Fruit fly (Drosophila melanogaster) whole organism, adult: ENCODE data around the gene Son.

ENCODE experiments used
- CG11617 ChIP-seq: fragments of 200-800 bp; sonication (Bioruptor generic); optimal IDR thresholded peaks from 2 replicates; lab custom pipeline; 2017; ENCODE audit warnings: mild to moderate bottlenecking, missing biosample characterization, missing genetic modification reagents, missing genetic modification characterization
- CG12768 ChIP-seq: fragments of 200-800 bp; sonication (Bioruptor generic); optimal IDR thresholded peaks from 2 replicates; lab custom pipeline; 2017; ENCODE audit warnings: missing biosample characterization, missing genetic modification characterization, mild to moderate bottlenecking, moderate library complexity, missing genetic modification reagents
- CG14711 ChIP-seq: fragments of 200-800 bp; sonication (Bioruptor generic); optimal IDR thresholded peaks from 2 replicates; lab custom pipeline; 2018; ENCODE audit warnings: missing biosample characterization, mild to moderate bottlenecking, missing genetic modification characterization, moderate library complexity
- CG1620 ChIP-seq: fragments of 200-800 bp; sonication (Bioruptor generic); optimal IDR thresholded peaks from 2 replicates; lab custom pipeline; 2016; ENCODE audit warnings: missing biosample characterization, missing genetic modification characterization
- CG33017 ChIP-seq: fragments of 200-800 bp; sonication (Bioruptor generic); optimal IDR thresholded peaks from 2 replicates; lab custom pipeline; 2018; ENCODE audit warnings: missing biosample characterization, mild to moderate bottlenecking, missing genetic modification characterization, moderate library complexity
- CG5204 ChIP-seq: fragments of 200-800 bp; sonication (Bioruptor generic); optimal IDR thresholded peaks from 2 replicates; lab custom pipeline; 2016; ENCODE audit warnings: missing biosample characterization, missing genetic modification characterization
- CG7045 ChIP-seq: fragments of 200-800 bp; sonication (Bioruptor generic); optimal IDR thresholded peaks from 2 replicates; lab custom pipeline; 2017; ENCODE audit warnings: missing biosample characterization, mild to moderate bottlenecking, missing genetic modification characterization
- CG7101 ChIP-seq: fragments of 200-800 bp; sonication (Bioruptor generic); optimal IDR thresholded peaks from 2 replicates; lab custom pipeline; 2018; ENCODE audit warnings: missing biosample characterization, mild to moderate bottlenecking, missing genetic modification characterization, moderate library complexity
- Clk ChIP-seq: fragments of 200-800 bp; sonication (Bioruptor generic); optimal IDR thresholded peaks from 2 replicates; lab custom pipeline; 2017; ENCODE audit warnings: missing biosample characterization, missing genetic modification characterization
- Crg-1 ChIP-seq: fragments of 200-800 bp; sonication (Bioruptor generic); optimal IDR thresholded peaks from 2 replicates; lab custom pipeline; 2016; ENCODE audit warnings: missing biosample characterization, missing genetic modification characterization
- Hr96 ChIP-seq: fragments of 200-800 bp; sonication (Bioruptor generic); optimal IDR thresholded peaks from 2 replicates; lab custom pipeline; 2016; ENCODE audit warnings: missing biosample characterization, missing genetic modification characterization
- Mnt ChIP-seq: fragments of 200-800 bp; sonication (Bioruptor generic); optimal IDR thresholded peaks from 2 replicates; lab custom pipeline; 2016; ENCODE audit warnings: missing biosample characterization, mild to moderate bottlenecking, missing genetic modification characterization
- bab1 ChIP-seq: fragments of 200-800 bp; sonication (Bioruptor generic); optimal IDR thresholded peaks from 3 replicates; lab custom pipeline; 2019; ENCODE audit warnings: missing biosample characterization, mild to moderate bottlenecking, missing genetic modification characterization, moderate library complexity
- cic ChIP-seq: fragments of 200-800 bp; sonication (Bioruptor generic); optimal IDR thresholded peaks from 2 replicates; lab custom pipeline; 2017; ENCODE audit warnings: missing biosample characterization, mild to moderate bottlenecking, missing genetic modification characterization, moderate library complexity
- cnc ChIP-seq, 2 experiments: fragments of >200 bp; optimal IDR thresholded peaks; 2 replicates each; lab custom pipeline; 2017
- kay ChIP-seq: fragments of 200-800 bp; sonication (Bioruptor generic); peaks from one replicate; lab custom pipeline; 2016; ENCODE audit warnings: missing biosample characterization, missing genetic modification characterization, borderline replicate concordance
- ovo ChIP-seq: fragments of 200-800 bp; sonication (Bioruptor generic); optimal IDR thresholded peaks from 2 replicates; lab custom pipeline; 2016; ENCODE audit warnings: missing biosample characterization, missing genetic modification characterization
- pad ChIP-seq: fragments of 200-800 bp; sonication (Bioruptor generic); optimal IDR thresholded peaks from 3 replicates; lab custom pipeline; 2017; ENCODE audit warnings: missing biosample characterization, missing genetic modification characterization, mild to moderate bottlenecking, moderate library complexity, missing genetic modification reagents
- tj ChIP-seq: fragments of 200-800 bp; sonication (Bioruptor generic); optimal IDR thresholded peaks from 3 replicates; lab custom pipeline; 2017; ENCODE audit warnings: missing biosample characterization, mild to moderate bottlenecking, missing genetic modification characterization, moderate library complexity
- toe ChIP-seq: fragments of 200-800 bp; sonication (Bioruptor generic); optimal IDR thresholded peaks from 2 replicates; lab custom pipeline; 2016; ENCODE audit warnings: missing biosample characterization, missing genetic modification characterization

The Son gene

DNA sequence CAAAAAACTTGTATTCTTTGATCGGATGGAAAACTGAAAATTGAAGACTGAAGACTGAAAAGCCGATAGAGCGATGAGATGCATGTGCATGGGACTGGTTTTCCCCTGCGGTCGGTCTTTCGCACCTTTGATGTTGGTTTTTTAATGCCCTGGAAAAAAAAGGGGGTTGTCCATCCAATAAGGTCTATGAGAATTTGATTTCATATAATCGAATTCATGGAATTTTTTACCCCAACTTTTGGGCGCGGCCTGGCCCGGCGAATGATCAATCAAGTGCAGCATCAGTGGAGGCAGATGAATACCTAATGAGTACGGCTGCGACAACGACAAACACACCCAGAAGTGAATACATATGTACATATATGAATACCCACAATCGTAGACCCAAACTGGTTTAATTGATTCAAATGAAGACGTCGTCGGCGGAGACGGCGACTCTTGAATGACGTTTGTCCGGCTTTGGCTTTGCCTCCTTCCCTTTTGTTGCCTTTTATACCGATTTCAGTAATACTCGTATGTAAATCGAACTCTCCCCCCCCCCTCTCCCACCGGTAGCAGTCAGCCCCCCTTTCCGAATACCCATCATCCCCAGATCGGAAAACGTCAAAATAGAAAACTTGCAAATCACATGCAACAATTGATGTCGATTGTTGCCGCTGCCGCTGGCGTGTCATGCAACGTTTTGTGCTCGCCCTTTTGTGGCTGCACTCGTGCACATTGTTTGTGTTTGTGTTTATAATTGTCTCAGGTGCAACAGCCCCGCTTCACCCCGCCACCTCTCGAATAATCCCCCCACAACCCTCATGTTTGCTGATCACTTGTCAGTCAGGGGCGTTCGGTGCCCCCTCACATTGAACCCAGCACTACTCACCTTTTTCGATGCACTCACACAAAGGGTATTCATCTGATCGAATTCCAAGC is 25.4 kb downstream of the Son start:
- TF ChIP-seq Clk (GFP tag; lab: Kevin White, UChicago) = no peak
- TF ChIP-seq CG11617 = no peak
- no peak for TF ChIP-seq CG7045 (GFP tag; lab: Kevin White, UChicago)
- TF ChIP-seq Hr96 = no peak
- TF ChIP-seq Crg-1 (GFP tag; lab: Kevin White, UChicago) = no peak
- TF ChIP-seq ovo (GFP tag; lab: Kevin White, UChicago) = no peak
- no peak for TF ChIP-seq cic (GFP tag; lab: Kevin White, UChicago)

DNA sequence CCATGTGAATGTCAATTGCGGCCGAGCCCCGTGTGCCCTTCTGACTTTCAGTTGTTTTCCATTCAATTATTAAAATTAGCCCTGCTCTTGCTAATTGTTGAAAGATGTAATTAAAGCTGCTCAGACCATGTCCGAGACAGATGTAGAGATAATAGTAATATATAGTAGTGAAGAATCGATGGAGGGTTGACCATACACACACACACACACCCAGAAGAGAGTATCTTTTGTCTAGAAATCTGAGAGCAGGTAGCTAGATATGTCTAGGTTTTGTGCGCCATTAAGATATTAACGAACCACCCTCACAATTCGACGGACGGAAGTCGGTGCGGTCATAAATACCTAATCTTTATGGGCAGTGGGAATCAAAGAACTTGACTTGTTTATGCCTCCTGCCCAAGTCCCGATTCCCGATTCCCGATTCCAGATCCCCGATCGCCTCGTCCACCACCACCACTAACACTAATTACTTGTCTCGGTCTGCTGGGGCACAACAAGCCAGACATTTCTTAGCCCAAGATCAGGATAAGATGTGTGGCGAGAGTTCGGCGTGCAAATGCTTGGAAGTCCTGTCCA is 26.7 kb downstream of the Son start:
- TF ChIP-seq kay (GFP tag; lab: Kevin White, UChicago) (no peak), cnc (optimal IDR thresholded peaks at IDR 0.05; lab: Kevin White, UChicago) (no peak), Hr96 (no peak), CG33017 (tag; lab: Kevin White, UChicago) (no peak), Crg-1 (GFP tag; lab: Kevin White, UChicago) (no peak), CG14711 (tag; lab: Kevin White, UChicago) (no peak), CG1620 (GFP tag; lab: Kevin White, UChicago) (no peak), CG7045 (GFP tag; lab: Kevin White, UChicago) (no peak), tj (no peak), CG7101 (tag; lab: Kevin White, UChicago) (no peak)

DNA sequence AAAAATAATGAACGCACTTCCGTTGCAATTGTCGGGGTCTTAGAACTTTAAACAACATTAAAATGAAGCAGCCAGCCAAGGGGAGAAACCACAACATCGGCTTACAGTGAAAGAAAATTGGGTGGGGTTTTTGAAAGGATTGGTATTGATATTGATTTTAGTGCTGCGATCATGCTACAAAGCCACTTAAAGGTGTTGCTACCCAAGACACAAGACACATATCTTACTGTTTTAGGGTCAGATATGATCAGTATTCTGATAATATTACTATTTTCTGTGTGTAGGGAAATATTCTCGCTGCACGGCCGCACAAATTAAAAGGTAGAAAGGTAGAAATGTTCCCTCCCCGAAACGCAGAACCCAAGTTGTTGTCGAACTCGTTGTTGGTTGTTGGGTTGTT is 27.2 kb downstream of the Son start:
- TF ChIP-seq Crg-1 (GFP tag; lab: Kevin White, UChicago) (no peak), kay (GFP tag; lab: Kevin White, UChicago) (no peak), CG12768 (GFP tag; lab: Kevin White, UChicago) (no peak)

DNA sequence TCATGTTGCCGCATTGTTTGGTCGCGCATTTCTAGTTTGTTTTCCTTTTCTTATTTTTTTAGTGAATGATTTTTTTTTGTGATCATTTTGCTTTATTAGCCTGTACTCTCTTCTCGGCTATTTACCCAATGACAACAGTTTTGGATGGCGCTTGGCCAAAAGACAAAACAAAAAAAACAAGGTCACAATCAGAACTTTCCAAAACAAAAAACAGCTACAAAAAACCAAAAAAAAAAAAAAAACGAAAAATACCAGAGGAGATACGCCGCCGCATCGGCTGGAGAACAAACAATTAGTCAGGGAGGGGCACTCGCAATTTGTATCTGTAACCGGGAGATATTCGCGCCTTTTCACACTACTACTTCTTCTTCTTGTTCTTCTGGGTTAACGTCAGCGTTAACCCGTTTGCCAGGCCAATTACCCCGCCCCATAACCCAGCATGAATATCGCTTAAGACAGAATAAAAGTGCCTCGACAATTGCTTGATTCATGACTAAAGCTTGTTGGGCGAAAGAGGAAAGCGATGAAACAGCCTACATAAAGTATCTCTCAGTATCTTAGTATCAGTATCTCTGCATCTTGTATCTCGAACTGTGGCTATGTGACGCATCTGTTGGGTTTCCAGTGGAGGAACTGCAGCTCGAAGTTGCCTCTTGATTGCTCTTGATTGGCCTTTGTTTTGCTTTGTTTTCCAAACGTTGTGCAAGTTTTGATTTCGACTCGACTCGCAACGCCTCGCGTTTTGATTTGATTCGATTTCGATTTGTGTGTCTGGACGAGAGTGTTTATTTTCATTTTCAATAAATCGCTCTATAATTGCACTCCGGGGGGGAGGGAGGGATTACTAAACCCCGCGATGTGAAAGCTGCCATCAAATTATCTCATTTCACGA is 29.3 kb downstream of the Son start:
- TF ChIP-seq pad (GFP tag; lab: Kevin White, UChicago) (no peak), cic (GFP tag; lab: Kevin White, UChicago) (no peak), Hr96 (no peak), CG33017 (tag; lab: Kevin White, UChicago) (no peak), CG1620 (GFP tag; lab: Kevin White, UChicago) (no peak), kay (GFP tag; lab: Kevin White, UChicago) (no peak), bab1 (GFP tag; lab: Kevin White, UChicago) (no peak), toe (no peak), Crg-1 (GFP tag; lab: Kevin White, UChicago) (no peak), CG5204 (GFP tag; lab: Kevin White, UChicago) (no peak), ovo (GFP tag; lab: Kevin White, UChicago) (no peak)

DNA sequence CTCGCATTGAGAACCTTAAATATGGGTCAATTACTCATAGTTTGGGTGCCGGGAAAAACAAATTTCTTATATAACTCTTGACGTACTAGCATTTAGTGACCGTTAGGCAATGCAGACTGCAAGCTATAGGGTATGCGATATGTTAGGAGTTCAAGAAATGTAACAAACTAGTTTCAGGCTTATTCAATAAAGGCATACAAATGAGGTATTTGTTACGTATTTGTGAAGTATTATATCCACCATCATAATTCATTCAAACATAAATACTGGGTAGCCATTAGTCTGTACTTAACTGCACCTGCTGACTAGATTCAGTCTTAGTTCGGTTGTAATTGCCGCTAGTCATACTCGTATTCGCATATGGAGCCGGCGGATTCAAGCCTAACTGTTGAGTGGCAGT is 30.4 kb downstream of the Son start:
- TF ChIP-seq CG7101 (tag; lab: Kevin White, UChicago) (no peak), bab1 (GFP tag; lab: Kevin White, UChicago) (no peak), Hr96 (no peak), toe (no peak), cic (GFP tag; lab: Kevin White, UChicago) (no peak), CG5204 (GFP tag; lab: Kevin White, UChicago) (no peak), CG12768 (GFP tag; lab: Kevin White, UChicago) (no peak), tj (no peak), CG1620 (GFP tag; lab: Kevin White, UChicago) (no peak), CG11617 (no peak)

DNA sequence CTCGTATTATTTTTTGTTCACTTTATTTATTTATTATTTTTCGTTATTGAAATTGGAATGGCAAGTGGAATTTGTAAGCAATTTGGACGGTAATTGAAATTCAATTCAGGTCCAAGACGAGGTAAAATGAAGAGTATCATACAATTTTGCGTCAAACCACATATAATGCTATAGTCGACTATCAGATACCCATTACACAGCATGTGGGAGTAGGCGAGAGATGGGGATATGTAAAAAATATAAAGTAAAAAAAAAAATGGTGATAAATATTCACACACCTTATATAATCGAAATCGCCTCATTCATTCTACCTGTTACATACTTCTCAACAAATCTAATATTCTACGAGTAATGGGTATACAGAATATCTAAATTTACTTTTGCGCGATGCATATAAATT is 34.4 kb downstream of the Son start:
- TF ChIP-seq Crg-1 (GFP tag; lab: Kevin White, UChicago) (no peak), bab1 (GFP tag; lab: Kevin White, UChicago) (peak; percentile 10), tj (peak; percentile 10), CG11617 (no peak), Mnt (GFP tag; lab: Kevin White, UChicago) (no peak)

DNA sequence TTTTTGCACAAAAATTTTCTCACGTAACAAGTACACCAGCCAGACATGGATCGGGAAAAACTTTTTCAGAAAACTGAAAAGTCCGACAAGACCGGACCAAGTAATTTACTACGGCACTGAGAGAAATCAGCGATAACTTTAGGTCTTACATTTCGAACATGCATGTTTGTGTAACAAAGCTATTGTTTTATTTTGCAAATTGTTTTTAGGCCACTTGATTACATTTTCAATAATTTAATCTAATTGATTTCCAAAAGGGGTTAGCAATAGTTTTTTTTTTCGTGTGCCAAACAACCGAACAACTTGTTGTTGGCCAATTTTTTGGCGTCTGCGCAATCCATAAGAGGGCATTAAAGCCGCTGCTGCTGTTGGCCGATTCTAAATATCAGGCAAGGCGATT is 35.3 kb downstream of the Son start:
- TF ChIP-seq Crg-1 (GFP tag; lab: Kevin White, UChicago) (no peak), cic (GFP tag; lab: Kevin White, UChicago) (no peak), pad (GFP tag; lab: Kevin White, UChicago) (no peak), tj (no peak), CG33017 (tag; lab: Kevin White, UChicago) (no peak), CG14711 (tag; lab: Kevin White, UChicago) (no peak), CG1620 (GFP tag; lab: Kevin White, UChicago) (no peak), kay (GFP tag; lab: Kevin White, UChicago) (no peak), CG7101 (tag; lab: Kevin White, UChicago) (no peak)
